Fruit fly (Drosophila melanogaster) whole organism, embryonic: ENCODE results near the gene CG10747.
A peak's percentile ranks its signal among the peaks of the same experiment; 100 is the strongest.

Experiments
- Atf6 ChIP-seq: fragments of 200-800 bp; sonication (Bioruptor generic); IDR thresholded peaks from 2 replicates; pipeline ENCODE4 v1.3.6; 2022; ENCODE audit warnings: missing biosample characterization, missing genetic modification characterization
- CG11723 ChIP-seq: fragments of 200-800 bp; sonication (Bioruptor generic); optimal IDR thresholded peaks from 2 replicates; lab custom pipeline; 2017; ENCODE audit warnings: missing biosample characterization, mild to moderate bottlenecking, missing genetic modification characterization
- CG13287 ChIP-seq: fragments of 200-800 bp; sonication (Bioruptor generic); IDR thresholded peaks from 2 replicates; pipeline ENCODE4 v1.3.6; 2022; ENCODE audit warnings: missing biosample characterization, missing genetic modification characterization; ENCODE audit not compliant: partially characterized antibody
- CG14965 ChIP-seq: fragments of 200-800 bp; sonication (Bioruptor generic); optimal IDR thresholded peaks from 2 replicates; lab custom pipeline; 2016; ENCODE audit warnings: missing biosample characterization, missing genetic modification characterization, borderline replicate concordance
- CG15011 ChIP-seq: fragments of 200-800 bp; sonication (Bioruptor generic); optimal IDR thresholded peaks from 3 replicates; lab custom pipeline; 2018; ENCODE audit warnings: missing biosample characterization, mild to moderate bottlenecking, missing genetic modification characterization
- CG15601 ChIP-seq: fragments of 200-800 bp; sonication (Bioruptor generic); optimal IDR thresholded peaks from 3 replicates; lab custom pipeline; 2019; ENCODE audit warnings: missing biosample characterization, mild to moderate bottlenecking, missing genetic modification characterization, moderate library complexity
- CG17829 ChIP-seq: fragments of 200-800 bp; optimal IDR thresholded peaks from 2 replicates; lab custom pipeline; 2019; ENCODE audit warnings: missing biosample characterization, mild to moderate bottlenecking, missing genetic modification characterization, moderate library complexity
- CG1832 ChIP-seq: fragments of 200-800 bp; sonication (Bioruptor generic); optimal IDR thresholded peaks from 2 replicates; lab custom pipeline; 2017; ENCODE audit warnings: missing biosample characterization, mild to moderate bottlenecking, missing genetic modification characterization, inconsistent platforms
- CG2199 ChIP-seq: fragments of 200-800 bp; sonication (Bioruptor generic); IDR thresholded peaks from 3 replicates; pipeline ENCODE4 v1.3.6; 2022; ENCODE audit warnings: missing biosample characterization, missing genetic modification characterization
- CG31441 ChIP-seq: fragments of 200-800 bp; sonication (Bioruptor generic); IDR thresholded peaks from 2 replicates; pipeline ENCODE4 v1.3.6; 2022; ENCODE audit warnings: missing biosample characterization, missing genetic modification characterization
- CG43689 ChIP-seq: fragments of 200-800 bp; sonication (Bioruptor generic); IDR thresholded peaks from 2 replicates; pipeline ENCODE4 v1.3.6; 2022; ENCODE audit warnings: missing biosample characterization, missing genetic modification characterization
- CG5953 ChIP-seq: fragments of 200-800 bp; sonication (Bioruptor generic); IDR thresholded peaks from 2 replicates; pipeline ENCODE4 v1.3.6; 2022; ENCODE audit warnings: missing biosample characterization, missing genetic modification characterization
- CG6654 ChIP-seq: fragments of 200-800 bp; sonication (Bioruptor generic); optimal IDR thresholded peaks from 2 replicates; lab custom pipeline; 2017; ENCODE audit warnings: missing biosample characterization, mild to moderate bottlenecking, missing genetic modification characterization
- CG8281 ChIP-seq: fragments of 200-800 bp; sonication (Bioruptor generic); optimal IDR thresholded peaks from 2 replicates; lab custom pipeline; 2018; ENCODE audit warnings: missing biosample characterization, mild to moderate bottlenecking, missing genetic modification characterization, moderate library complexity
- CG8290 ChIP-seq, 3 experiments: fragments of 200-800 bp; sonication (Bioruptor generic); optimal IDR thresholded peaks; 2 replicates each; lab custom pipeline; 2016 to 2019; ENCODE audit warnings: missing biosample characterization in 3 of 3, missing genetic modification characterization in 3 of 3, mild to moderate bottlenecking in 2 of 3, moderate library complexity in 1 of 3
- CG8944 ChIP-seq: fragments of 200-800 bp; sonication (Bioruptor generic); optimal IDR thresholded peaks from 3 replicates; lab custom pipeline; 2016; ENCODE audit warnings: missing biosample characterization, missing genetic modification characterization
- CG9609 ChIP-seq: fragments of 200-800 bp; sonication (Bioruptor generic); optimal IDR thresholded peaks from 3 replicates; lab custom pipeline; 2016; ENCODE audit warnings: missing biosample characterization, missing genetic modification characterization
- Deaf1 ChIP-seq: fragments of 200-800 bp; optimal IDR thresholded peaks from 3 replicates; lab custom pipeline; 2019; ENCODE audit warnings: missing biosample characterization, mild to moderate bottlenecking, missing genetic modification characterization, moderate library complexity
- Dek ChIP-seq: fragments of 200-800 bp; sonication (Bioruptor generic); optimal IDR thresholded peaks from 3 replicates; lab custom pipeline; 2019; ENCODE audit warnings: missing biosample characterization, mild to moderate bottlenecking, missing genetic modification characterization, moderate library complexity
- Dip3 ChIP-seq: fragments of 200-800 bp; sonication (Bioruptor generic); optimal IDR thresholded peaks from 3 replicates; lab custom pipeline; 2016; ENCODE audit warnings: missing biosample characterization, missing genetic modification characterization
- HLH54F ChIP-seq: fragments of 200-800 bp; sonication (Bioruptor generic); optimal IDR thresholded peaks from 3 replicates; lab custom pipeline; 2016; ENCODE audit warnings: missing biosample characterization, missing genetic modification characterization
- Hr39 ChIP-seq: fragments of >200 bp; optimal IDR thresholded peaks from 2 replicates; lab custom pipeline; 2017
- Kr ChIP-seq: fragments of 200-800 bp; sonication (Bioruptor generic); optimal IDR thresholded peaks from 2 replicates; lab custom pipeline; 2017; ENCODE audit warnings: missing biosample characterization, mild to moderate bottlenecking, missing genetic modification characterization
- Lpt ChIP-seq: fragments of >200 bp; optimal IDR thresholded peaks from 2 replicates; lab custom pipeline; 2018; ENCODE audit warnings: missing biosample characterization, missing genetic modification characterization
- Mad ChIP-seq: fragments of 200-800 bp; sonication (Bioruptor generic); optimal IDR thresholded peaks from 2 replicates; lab custom pipeline; 2016; ENCODE audit warnings: missing biosample characterization, missing genetic modification characterization
- Med ChIP-seq: fragments of 200-800 bp; sonication (Bioruptor generic); peaks from one replicate; lab custom pipeline; 2016; ENCODE audit warnings: missing biosample characterization, missing genetic modification characterization, mild to moderate bottlenecking, inconsistent platforms, moderate library complexity
- Pdp1 ChIP-seq, 2 experiments: fragments of 200-800 bp; sonication (Bioruptor generic); optimal IDR thresholded peaks; 3 replicates each; lab custom pipeline; 2016; ENCODE audit warnings: missing biosample characterization in 2 of 2, missing genetic modification characterization in 2 of 2, mild to moderate bottlenecking in 1 of 2, moderate library complexity in 1 of 2
- Six4 ChIP-seq: fragments of 200-800 bp; sonication (Bioruptor generic); optimal IDR thresholded peaks from 2 replicates; lab custom pipeline; 2016; ENCODE audit warnings: missing biosample characterization, missing genetic modification characterization
- Sry-δ ChIP-seq: fragments of 200-800 bp; sonication (Bioruptor generic); optimal IDR thresholded peaks from 2 replicates; lab custom pipeline; 2016; ENCODE audit warnings: missing biosample characterization, missing genetic modification characterization
- Taf1 ChIP-seq: fragments of 200-800 bp; sonication (Bioruptor generic); IDR thresholded peaks from 2 replicates; pipeline ENCODE4 v1.3.6; 2022; ENCODE audit warnings: missing biosample characterization, missing genetic modification characterization
- ac ChIP-seq: fragments of 200-800 bp; sonication (Bioruptor generic); optimal IDR thresholded peaks from 3 replicates; lab custom pipeline; 2017; ENCODE audit warnings: missing biosample characterization, mild to moderate bottlenecking, missing genetic modification characterization
- ase ChIP-seq: fragments of 200-800 bp; sonication (Bioruptor generic); IDR thresholded peaks from 3 replicates; pipeline ENCODE4 v1.3.6; 2022; ENCODE audit warnings: missing biosample characterization, missing genetic modification characterization
- chn ChIP-seq: fragments of 200-800 bp; sonication (Bioruptor generic); optimal IDR thresholded peaks from 2 replicates; lab custom pipeline; 2016; ENCODE audit warnings: missing biosample characterization, missing genetic modification characterization
- cwo ChIP-seq: fragments of 200-800 bp; sonication (Bioruptor generic); optimal IDR thresholded peaks from 3 replicates; lab custom pipeline; 2017; ENCODE audit warnings: missing biosample characterization, missing genetic modification characterization, mild to moderate bottlenecking, moderate library complexity, missing genetic modification reagents
- dm ChIP-seq: fragments of 200-800 bp; sonication (Bioruptor generic); optimal IDR thresholded peaks from 3 replicates; lab custom pipeline; 2016; ENCODE audit warnings: missing biosample characterization, missing genetic modification characterization
- gcm ChIP-seq: fragments of 200-800 bp; sonication (Bioruptor generic); optimal IDR thresholded peaks from 2 replicates; lab custom pipeline; 2019; ENCODE audit warnings: missing biosample characterization, mild to moderate bottlenecking, missing genetic modification characterization, moderate library complexity
- gfzf ChIP-seq: fragments of 200-800 bp; sonication (Bioruptor generic); optimal IDR thresholded peaks from 2 replicates; lab custom pipeline; 2016; ENCODE audit warnings: missing biosample characterization, mild to moderate bottlenecking, missing genetic modification characterization, moderate library complexity
- h ChIP-seq: fragments of >200 bp; optimal IDR thresholded peaks from 2 replicates; lab custom pipeline; 2017
- hkb ChIP-seq, 2 experiments: fragments of 200-800 bp in 1 of 2; fragments of >200 bp in 1 of 2; sonication (Bioruptor generic) in 1 of 2; IDR thresholded peaks in 1 of 2; optimal IDR thresholded peaks in 1 of 2; 2 replicates each; pipeline versions ENCODE4 v1.3.6 to Lab custom; 2017 to 2022; ENCODE audit warnings: missing biosample characterization in 1 of 2, missing genetic modification characterization in 1 of 2
- mld ChIP-seq: fragments of 200-800 bp; sonication (Bioruptor generic); IDR thresholded peaks from 3 replicates; pipeline ENCODE4 v1.3.6; 2022; ENCODE audit warnings: missing biosample characterization, missing genetic modification characterization; ENCODE audit not compliant: partially characterized antibody
- nmo ChIP-seq: fragments of 200-800 bp; sonication (Bioruptor generic); optimal IDR thresholded peaks from 2 replicates; lab custom pipeline; 2018; ENCODE audit warnings: missing biosample characterization, mild to moderate bottlenecking, missing genetic modification characterization, moderate library complexity
- onecut ChIP-seq: fragments of 200-800 bp; sonication (Bioruptor generic); IDR thresholded peaks from 2 replicates; pipeline ENCODE4 v1.3.6; 2022; ENCODE audit warnings: missing biosample characterization, missing genetic modification characterization
- seq ChIP-seq: fragments of 200-800 bp; sonication (Bioruptor generic); IDR thresholded peaks from 2 replicates; pipeline ENCODE4 v1.3.6; 2022; ENCODE audit warnings: missing biosample characterization, missing genetic modification characterization
- sima ChIP-seq: fragments of 200-800 bp; sonication (Bioruptor generic); optimal IDR thresholded peaks from 2 replicates; lab custom pipeline; 2016; ENCODE audit warnings: missing biosample characterization, missing genetic modification characterization
- slou ChIP-seq: fragments of 200-800 bp; sonication (Bioruptor generic); optimal IDR thresholded peaks from 3 replicates; lab custom pipeline; 2016; ENCODE audit warnings: missing biosample characterization, missing genetic modification characterization
- tgo ChIP-seq: fragments of 200-800 bp; sonication (Bioruptor generic); IDR thresholded peaks from 3 replicates; pipeline ENCODE4 v1.3.6; 2022; ENCODE audit warnings: missing biosample characterization, missing genetic modification characterization
- tup ChIP-seq: fragments of 200-800 bp; sonication (Bioruptor generic); optimal IDR thresholded peaks from 2 replicates; lab custom pipeline; 2016; ENCODE audit warnings: missing biosample characterization, mild to moderate bottlenecking, missing genetic modification characterization, moderate library complexity
- zen ChIP-seq: fragments of 200-800 bp; sonication (Bioruptor generic); optimal IDR thresholded peaks from 3 replicates; lab custom pipeline; 2018; ENCODE audit warnings: missing biosample characterization, mild to moderate bottlenecking, missing genetic modification characterization, moderate library complexity

Gene CG10747

DNA sequence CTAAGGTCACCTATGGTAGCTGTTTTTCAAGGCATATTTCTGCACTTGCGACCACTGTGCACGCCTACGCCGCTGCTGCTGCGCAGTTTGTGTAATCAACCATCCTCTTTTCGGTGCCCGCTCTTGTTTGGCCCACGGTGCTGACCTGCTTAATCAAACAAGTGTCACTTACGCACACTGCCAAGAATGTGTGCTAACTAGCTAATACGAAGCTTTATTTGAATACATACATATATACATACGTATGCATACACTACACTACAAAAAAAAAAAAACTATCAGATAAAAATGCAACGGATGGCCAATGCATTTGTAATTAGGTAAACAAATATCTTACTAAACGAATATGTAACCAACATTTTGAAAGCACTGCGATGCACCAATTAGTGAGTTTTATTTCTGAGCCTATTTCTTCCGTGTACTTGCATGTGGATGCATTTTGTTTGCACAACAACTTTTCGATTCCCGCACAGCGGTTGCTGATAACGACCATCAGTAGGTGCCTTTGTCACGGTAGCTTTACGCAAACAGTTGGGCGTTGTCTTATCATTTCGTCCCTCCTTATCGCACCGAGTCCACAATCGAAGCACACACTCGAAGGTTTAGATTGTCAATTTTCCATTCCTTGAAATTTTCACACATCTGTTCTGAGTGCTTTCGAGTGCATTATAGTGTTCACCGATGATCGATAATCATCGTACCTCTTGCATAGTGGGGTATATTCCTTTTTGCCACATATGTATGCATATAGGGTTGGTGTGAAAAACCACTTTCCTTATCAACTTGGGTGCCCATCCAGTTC is 4.7 kb downstream of the CG10747 start (continued):
- peak; percentile 31 for TF ChIP-seq Dip3 (GFP tag; lab: Kevin White, UChicago)
- peak; percentile 74; the same call in 2 of the 3 replicates for TF ChIP-seq tgo (GFP tag; lab: Robert Waterston, UW)
- TF ChIP-seq Med (GFP tag; lab: Kevin White, UChicago), result peak; percentile 92
- peak; percentile 78 for TF ChIP-seq CG15601
- TF ChIP-seq CG31441 (GFP tag; lab: Robert Waterston, UW), result peak; percentile 86
- TF ChIP-seq h (lab: Kevin White, UChicago), result no peak
- TF ChIP-seq ac (GFP tag; lab: Kevin White, UChicago), result peak; percentile 33
- TF ChIP-seq tup (GFP tag; lab: Kevin White, UChicago), result peak; percentile 61
- peak; percentile 85 to 93 for TF ChIP-seq Pdp1 (GFP tag; optimal IDR thresholded peaks at IDR 0.05; lab: Kevin White, UChicago)
- TF ChIP-seq CG1832, result no peak
- peak; percentile 42; the same call in 1 of the 2 replicates for TF ChIP-seq Taf1 (GFP tag; lab: Robert Waterston, UW)
- TF ChIP-seq slou (GFP tag; lab: Kevin White, UChicago), result no peak
- peak; percentile 51 for TF ChIP-seq CG11723 (GFP tag; lab: Kevin White, UChicago)
- TF ChIP-seq gfzf, result no peak
- TF ChIP-seq CG17829 (tag; lab: Kevin White, UChicago), result peak; percentile 79
- no peak for TF ChIP-seq hkb (optimal IDR thresholded peaks at IDR 0.05; lab: Kevin White, UChicago)
- TF ChIP-seq hkb (GFP tag; IDR thresholded peaks at IDR 0.05; lab: Robert Waterston, UW), result peak; percentile 91
- TF ChIP-seq CG2199 (GFP tag; lab: Robert Waterston, UW), result peak; percentile 79; the same call in 1 of the 3 replicates
- TF ChIP-seq CG15011, result peak; percentile 67
- peak; percentile 61 for TF ChIP-seq CG8281
- TF ChIP-seq Sry-δ, result peak; percentile 42
- peak; percentile 71 for TF ChIP-seq CG8944 (GFP tag; lab: Kevin White, UChicago)
- no peak for TF ChIP-seq Lpt (GFP tag; lab: Kevin White, UChicago)
- peak; percentile 90 for TF ChIP-seq cwo (GFP tag; lab: Kevin White, UChicago)
- TF ChIP-seq dm (GFP tag; lab: Kevin White, UChicago), result peak; percentile 78
- peak; percentile 58 for TF ChIP-seq sima (GFP tag; lab: Kevin White, UChicago)
- TF ChIP-seq ase (GFP tag; lab: Robert Waterston, UW), result peak; percentile 82
- TF ChIP-seq seq, result peak; percentile 90
- peak; percentile 27 for TF ChIP-seq CG8290 (GFP tag; optimal IDR thresholded peaks at IDR 0.05; lab: Kevin White, UChicago)
- peak; percentile 21 to 63 for TF ChIP-seq CG8290 (tag; optimal IDR thresholded peaks at IDR 0.05; lab: Kevin White, UChicago)
- TF ChIP-seq nmo (GFP tag; lab: Kevin White, UChicago), result peak; percentile 78
- peak; percentile 77 for TF ChIP-seq Dek (tag; lab: Kevin White, UChicago)
- peak; percentile 85 for TF ChIP-seq Atf6 (GFP tag; lab: Robert Waterston, UW)
- TF ChIP-seq Hr39 (lab: Kevin White, UChicago), result no peak
- peak; percentile 87 for TF ChIP-seq gcm (GFP tag; lab: Kevin White, UChicago)
- peak; percentile 32 for TF ChIP-seq CG14965
- peak; percentile 75 for TF ChIP-seq CG6654 (GFP tag; lab: Kevin White, UChicago)
- peak; percentile 71 for TF ChIP-seq Kr (GFP tag; lab: Kevin White, UChicago)
- peak; percentile 78 for TF ChIP-seq CG9609 (GFP tag; lab: Kevin White, UChicago)
- peak; percentile 74 for TF ChIP-seq Mad
- TF ChIP-seq chn (GFP tag; lab: Kevin White, UChicago), result peak; percentile 71
- peak; percentile 71 for TF ChIP-seq Six4 (GFP tag; lab: Kevin White, UChicago)
- peak; percentile 76 for TF ChIP-seq onecut (GFP tag; lab: Robert Waterston, UW)
- peak; percentile 83 for TF ChIP-seq CG5953
- no peak for TF ChIP-seq mld (GFP tag; lab: Robert Waterston, UW)
- peak; percentile 89 for TF ChIP-seq Deaf1 (tag; lab: Kevin White, UChicago)
- peak; percentile 71 for TF ChIP-seq zen (tag; lab: Kevin White, UChicago)
- TF ChIP-seq CG43689, result peak; percentile 65
- TF ChIP-seq CG13287 (GFP tag; lab: Robert Waterston, UW), result peak; percentile 29; the same call in 1 of the 2 replicates
- TF ChIP-seq HLH54F (GFP tag; lab: Kevin White, UChicago), result peak; percentile 60
